Fruit fly (Drosophila melanogaster) whole organism, embryonic: Measurements from ENCODE around the gene tst.
A peak's percentile ranks its signal among the peaks of the same experiment; 100 is the strongest.

ENCODE experiments used
- Atf3 ChIP-seq: fragments of 200-800 bp; sonication (Bioruptor generic); optimal IDR thresholded peaks from 3 replicates; lab custom pipeline; 2016; ENCODE audit warnings: missing biosample characterization, missing genetic modification characterization
- B-H2 ChIP-seq: fragments of 200-800 bp; sonication (Bioruptor generic); optimal IDR thresholded peaks from 2 replicates; lab custom pipeline; 2018; ENCODE audit warnings: missing biosample characterization, mild to moderate bottlenecking, missing genetic modification characterization
- Bgb ChIP-seq: fragments of 200-800 bp; sonication (Bioruptor generic); IDR thresholded peaks from 2 replicates; pipeline ENCODE4 v1.3.6; 2022; ENCODE audit warnings: missing biosample characterization, missing genetic modification characterization; ENCODE audit not compliant: partially characterized antibody
- CG10267 ChIP-seq: fragments of 200-800 bp; sonication (Bioruptor generic); optimal IDR thresholded peaks from 2 replicates; lab custom pipeline; 2018; ENCODE audit warnings: missing biosample characterization, mild to moderate bottlenecking, missing genetic modification characterization, moderate library complexity
- CG13624 ChIP-seq: fragments of 200-800 bp; sonication (Bioruptor generic); optimal IDR thresholded peaks from 2 replicates; lab custom pipeline; 2016; ENCODE audit warnings: missing biosample characterization, missing genetic modification characterization
- CG1603 ChIP-seq: fragments of 200-800 bp; sonication (Bioruptor generic); optimal IDR thresholded peaks from 2 replicates; lab custom pipeline; 2019; ENCODE audit warnings: missing biosample characterization, mild to moderate bottlenecking, missing genetic modification characterization, moderate library complexity
- CG2202 ChIP-seq: fragments of 200-800 bp; sonication (Bioruptor generic); optimal IDR thresholded peaks from 2 replicates; lab custom pipeline; 2018; ENCODE audit warnings: missing biosample characterization, mild to moderate bottlenecking, missing genetic modification characterization
- CG3281 ChIP-seq: fragments of 200-800 bp; sonication (Bioruptor generic); optimal IDR thresholded peaks from 3 replicates; lab custom pipeline; 2017; ENCODE audit warnings: missing biosample characterization, mild to moderate bottlenecking, missing genetic modification characterization
- CG34376 ChIP-seq: fragments of 200-800 bp; sonication (Bioruptor generic); optimal IDR thresholded peaks from 2 replicates; lab custom pipeline; 2018; ENCODE audit warnings: missing biosample characterization, mild to moderate bottlenecking, missing genetic modification characterization
- CG6683 ChIP-seq: fragments of 200-800 bp; sonication (Bioruptor generic); optimal IDR thresholded peaks from 2 replicates; lab custom pipeline; 2017; ENCODE audit warnings: missing biosample characterization, mild to moderate bottlenecking, missing genetic modification characterization, missing genetic modification reagents
- CG6791 ChIP-seq: fragments of 200-800 bp; sonication (Bioruptor generic); IDR thresholded peaks from 3 replicates; pipeline ENCODE4 v1.3.6; 2022; ENCODE audit warnings: missing biosample characterization, missing genetic modification characterization; ENCODE audit not compliant: partially characterized antibody
- Camta ChIP-seq: fragments of 200-800 bp; sonication (Bioruptor generic); optimal IDR thresholded peaks from 2 replicates; lab custom pipeline; 2016; ENCODE audit warnings: missing biosample characterization, missing genetic modification characterization
- Dfd ChIP-seq, 2 experiments: fragments of >200 bp; optimal IDR thresholded peaks; 2 replicates each; lab custom pipeline; 2017; ENCODE audit warnings: missing biosample characterization in 2 of 2, missing genetic modification characterization in 2 of 2
- Dll ChIP-seq: fragments of 200-800 bp; sonication (Bioruptor generic); IDR thresholded peaks from 4 replicates; pipeline ENCODE4 v1.3.6; 2022; ENCODE audit warnings: missing biosample characterization, missing genetic modification characterization; ENCODE audit not compliant: partially characterized antibody
- Fer3 ChIP-seq: fragments of 200-800 bp; sonication (Bioruptor generic); optimal IDR thresholded peaks from 2 replicates; lab custom pipeline; 2018; ENCODE audit warnings: missing biosample characterization, mild to moderate bottlenecking, missing genetic modification characterization, moderate library complexity
- HLH54F ChIP-seq: fragments of 200-800 bp; sonication (Bioruptor generic); optimal IDR thresholded peaks from 3 replicates; lab custom pipeline; 2016; ENCODE audit warnings: missing biosample characterization, missing genetic modification characterization
- Hmr ChIP-seq: fragments of 200-800 bp; sonication (Bioruptor generic); optimal IDR thresholded peaks from 3 replicates; lab custom pipeline; 2017; ENCODE audit warnings: mild to moderate bottlenecking, missing biosample characterization, missing genetic modification reagents, missing genetic modification characterization
- Hr78 ChIP-seq, 2 experiments: fragments of 200-800 bp in 1 of 2; fragments of >200 bp in 1 of 2; sonication (Bioruptor generic) in 1 of 2; optimal IDR thresholded peaks; 2 replicates each; lab custom pipeline; 2017 to 2019; ENCODE audit warnings: missing biosample characterization in 2 of 2, missing genetic modification characterization in 2 of 2, mild to moderate bottlenecking in 1 of 2, moderate library complexity in 1 of 2
- Mad ChIP-seq: fragments of 200-800 bp; sonication (Bioruptor generic); optimal IDR thresholded peaks from 2 replicates; lab custom pipeline; 2016; ENCODE audit warnings: missing biosample characterization, missing genetic modification characterization
- Max ChIP-seq: fragments of 200-800 bp; sonication (Bioruptor generic); optimal IDR thresholded peaks from 2 replicates; lab custom pipeline; 2016; ENCODE audit warnings: missing biosample characterization, mild to moderate bottlenecking, missing genetic modification characterization
- Med ChIP-seq: fragments of 200-800 bp; sonication (Bioruptor generic); peaks from one replicate; lab custom pipeline; 2016; ENCODE audit warnings: missing biosample characterization, missing genetic modification characterization, mild to moderate bottlenecking, inconsistent platforms, moderate library complexity
- Myb ChIP-seq: fragments of 200-800 bp; sonication (Bioruptor generic); optimal IDR thresholded peaks from 2 replicates; lab custom pipeline; 2016; ENCODE audit warnings: missing biosample characterization, missing genetic modification characterization
- NFAT ChIP-seq: fragments of 200-800 bp; sonication (Bioruptor generic); IDR thresholded peaks from 2 replicates; pipeline ENCODE4 v1.3.6; 2022; ENCODE audit warnings: missing biosample characterization, missing genetic modification characterization
- Sox102F ChIP-seq: fragments of 200-800 bp; sonication (Bioruptor generic); optimal IDR thresholded peaks from 2 replicates; lab custom pipeline; 2018; ENCODE audit warnings: missing biosample characterization, mild to moderate bottlenecking, missing genetic modification characterization, moderate library complexity
- Sry-δ ChIP-seq: fragments of 200-800 bp; sonication (Bioruptor generic); optimal IDR thresholded peaks from 2 replicates; lab custom pipeline; 2016; ENCODE audit warnings: missing biosample characterization, missing genetic modification characterization
- amos ChIP-seq: fragments of 200-800 bp; sonication (Bioruptor generic); IDR thresholded peaks from 2 replicates; pipeline ENCODE4 v1.3.6; 2022; ENCODE audit warnings: missing biosample characterization, missing genetic modification characterization; ENCODE audit not compliant: partially characterized antibody
- bbx ChIP-seq: fragments of 200-800 bp; sonication (Bioruptor generic); IDR thresholded peaks from 2 replicates; pipeline ENCODE4 v1.3.6; 2022; ENCODE audit warnings: missing biosample characterization, missing genetic modification characterization; ENCODE audit not compliant: partially characterized antibody
- bcd ChIP-seq: fragments of 200-800 bp; sonication (Bioruptor generic); optimal IDR thresholded peaks from 2 replicates; lab custom pipeline; 2017; ENCODE audit warnings: missing biosample characterization, mild to moderate bottlenecking, missing genetic modification characterization
- bsh ChIP-seq, 2 experiments: fragments of 200-800 bp; sonication (Bioruptor generic); optimal IDR thresholded peaks; 2 replicates each; lab custom pipeline; 2017 to 2018; ENCODE audit warnings: mild to moderate bottlenecking in 2 of 2, missing biosample characterization in 2 of 2, missing genetic modification characterization in 2 of 2, moderate library complexity in 1 of 2
- dpn ChIP-seq, 2 experiments: fragments of 200-800 bp; sonication (Bioruptor generic); optimal IDR thresholded peaks; 3 replicates each; lab custom pipeline; 2016; ENCODE audit warnings: missing biosample characterization in 2 of 2, missing genetic modification characterization in 2 of 2
- en ChIP-seq: fragments of 200-800 bp; sonication (Bioruptor generic); optimal IDR thresholded peaks from 2 replicates; lab custom pipeline; 2016; ENCODE audit warnings: missing biosample characterization, missing genetic modification characterization
- esg ChIP-seq: fragments of 200-800 bp; sonication (Bioruptor generic); conservative IDR thresholded peaks from 2 replicates; pipeline ENCODE4 v1.3.6; 2022; ENCODE audit warnings: missing biosample characterization, missing genetic modification characterization
- exex ChIP-seq: fragments of 200-800 bp; sonication (Bioruptor generic); optimal IDR thresholded peaks from 4 replicates; lab custom pipeline; 2018; ENCODE audit warnings: missing biosample characterization, mild to moderate bottlenecking, missing genetic modification characterization, moderate library complexity
- ind ChIP-seq: fragments of 200-800 bp; sonication (Bioruptor generic); optimal IDR thresholded peaks from 3 replicates; lab custom pipeline; 2016; ENCODE audit warnings: missing biosample characterization, missing genetic modification characterization
- lab ChIP-seq: fragments of 200-800 bp; sonication (Bioruptor generic); optimal IDR thresholded peaks from 3 replicates; lab custom pipeline; 2017; ENCODE audit warnings: missing biosample characterization, missing genetic modification characterization, mild to moderate bottlenecking, moderate library complexity, missing genetic modification reagents
- luna ChIP-seq: fragments of 200-800 bp; sonication (Bioruptor generic); optimal IDR thresholded peaks from 2 replicates; lab custom pipeline; 2016; ENCODE audit warnings: missing biosample characterization, missing genetic modification characterization
- mam ChIP-seq: fragments of 200-800 bp; sonication (Bioruptor generic); optimal IDR thresholded peaks from 3 replicates; lab custom pipeline; 2016; ENCODE audit warnings: missing biosample characterization, missing genetic modification characterization
- nom ChIP-seq: fragments of 200-800 bp; sonication (Bioruptor generic); optimal IDR thresholded peaks from 2 replicates; lab custom pipeline; 2017; ENCODE audit warnings: missing biosample characterization, missing genetic modification characterization, mild to moderate bottlenecking, moderate library complexity, missing genetic modification reagents
- onecut ChIP-seq: fragments of 200-800 bp; sonication (Bioruptor generic); IDR thresholded peaks from 2 replicates; pipeline ENCODE4 v1.3.6; 2022; ENCODE audit warnings: missing biosample characterization, missing genetic modification characterization
- phol ChIP-seq: fragments of 200-800 bp; sonication (Bioruptor generic); optimal IDR thresholded peaks from 3 replicates; lab custom pipeline; 2018; ENCODE audit warnings: missing biosample characterization, mild to moderate bottlenecking, missing genetic modification characterization, moderate library complexity
- repo ChIP-seq: fragments of 200-800 bp; sonication (Bioruptor generic); optimal IDR thresholded peaks from 2 replicates; lab custom pipeline; 2016; ENCODE audit warnings: missing biosample characterization, missing genetic modification characterization
- rib ChIP-seq: fragments of 200-800 bp; sonication (Bioruptor generic); IDR thresholded peaks from 2 replicates; pipeline ENCODE4 v1.3.6; 2022; ENCODE audit warnings: missing biosample characterization, missing genetic modification characterization
- stwl ChIP-seq: fragments of 200-800 bp; sonication (Bioruptor generic); optimal IDR thresholded peaks from 3 replicates; lab custom pipeline; 2018; ENCODE audit warnings: missing biosample characterization, mild to moderate bottlenecking, missing genetic modification characterization, moderate library complexity
- tx ChIP-seq: fragments of 200-800 bp; sonication (Bioruptor generic); optimal IDR thresholded peaks from 2 replicates; lab custom pipeline; 2016; ENCODE audit warnings: missing biosample characterization, missing genetic modification characterization
- unc-4 ChIP-seq: fragments of 200-800 bp; sonication (Bioruptor generic); IDR thresholded peaks from 2 replicates; pipeline ENCODE4 v1.3.6; 2022; ENCODE audit warnings: missing biosample characterization, missing genetic modification characterization; ENCODE audit not compliant: partially characterized antibody
- vvl ChIP-seq: fragments of 200-800 bp; sonication (Bioruptor generic); IDR thresholded peaks from 2 replicates; pipeline ENCODE4 v1.3.6; 2022; ENCODE audit warnings: missing biosample characterization, missing genetic modification characterization
- wdn ChIP-seq: fragments of 200-800 bp; sonication (Bioruptor generic); IDR thresholded peaks from 2 replicates; pipeline ENCODE4 v1.3.6; 2022; ENCODE audit warnings: missing biosample characterization, missing genetic modification characterization

Gene tst

dm6 chr3R:23763622-23764273 is 8.9 kb downstream of the tst start, which contains the start of gene Lsd-1 (continued):
- TF ChIP-seq wdn (GFP tag; lab: Robert Waterston, UW) = no peak
- no peak for TF ChIP-seq CG6683 (GFP tag; lab: Kevin White, UChicago)
- TF ChIP-seq Fer3 = no peak
- no peak for TF ChIP-seq Med (GFP tag; lab: Kevin White, UChicago)
- TF ChIP-seq bsh (GFP tag; optimal IDR thresholded peaks at IDR 0.05; lab: Kevin White, UChicago) = peak in 1 of 2 experiments; percentile 52
- TF ChIP-seq Atf3 (GFP tag; lab: Kevin White, UChicago) = no peak
- TF ChIP-seq exex (tag; lab: Kevin White, UChicago) = peak; percentile 3
- TF ChIP-seq nom (GFP tag; lab: Kevin White, UChicago) = peak; percentile 84
- no peak for TF ChIP-seq NFAT (GFP tag; lab: Robert Waterston, UW)
- TF ChIP-seq tx (GFP tag; lab: Kevin White, UChicago) = no peak
- TF ChIP-seq Dfd (GFP tag; optimal IDR thresholded peaks at IDR 0.05; lab: Kevin White, UChicago) = no peak
- peak; percentile 83 for TF ChIP-seq CG34376 (GFP tag; lab: Kevin White, UChicago)
- no peak for TF ChIP-seq HLH54F (GFP tag; lab: Kevin White, UChicago)
- TF ChIP-seq Hr78 (GFP tag; optimal IDR thresholded peaks at IDR 0.05; lab: Kevin White, UChicago) = peak in 1 of 2 experiments; percentile 53
- TF ChIP-seq esg (GFP tag; lab: Robert Waterston, UW) = no peak

dm6 chr3R:23763015-23763414 is 9.6 kb downstream of the tst start, which contains the start of gene udt:
udt (minus strand) TSS chr3R:23763263.
- no peak for TF ChIP-seq Sox102F
- TF ChIP-seq vvl (GFP tag; lab: Robert Waterston, UW) = peak; percentile 27; the same call in 1 of the 2 replicates
- peak; percentile 34; the same call in 1 of the 2 replicates for TF ChIP-seq rib
- peak; percentile 53 for TF ChIP-seq CG1603 (tag; lab: Kevin White, UChicago)
- TF ChIP-seq CG13624 (GFP tag; lab: Kevin White, UChicago) = peak; percentile 4
- TF ChIP-seq unc-4 (GFP tag; lab: Robert Waterston, UW) = no peak
- TF ChIP-seq lab = peak; percentile 29
- TF ChIP-seq Dll (GFP tag; lab: Robert Waterston, UW) = peak; percentile 44; the same call in 1 of the 4 replicates
- TF ChIP-seq amos (GFP tag; lab: Robert Waterston, UW) = peak; percentile 8; the same call in 1 of the 2 replicates
- peak in 1 of 2 experiments; percentile 13 for TF ChIP-seq dpn (GFP tag; optimal IDR thresholded peaks at IDR 0.05; lab: Kevin White, UChicago)
- peak; percentile 66 for TF ChIP-seq bcd
- TF ChIP-seq Mad (GFP tag; lab: Kevin White, UChicago) = peak; percentile 29
- TF ChIP-seq CG6791 (GFP tag; lab: Robert Waterston, UW) = 0 out of 3 replicates have a peak, but pooled peaks have one; percentile 42
- no peak for TF ChIP-seq repo
- TF ChIP-seq Sry-δ (GFP tag; lab: Kevin White, UChicago) = peak; percentile 10
- TF ChIP-seq onecut (GFP tag; lab: Robert Waterston, UW) = peak; percentile 15; the same call in 1 of the 2 replicates
- peak; percentile 35 for TF ChIP-seq Camta (GFP tag; lab: Kevin White, UChicago)
- TF ChIP-seq ind = peak; percentile 14
- TF ChIP-seq phol = peak; percentile 20
- TF ChIP-seq Myb (GFP tag; lab: Kevin White, UChicago) = peak; percentile 86
- TF ChIP-seq en (GFP tag; lab: Kevin White, UChicago) = no peak
- peak; percentile 23 for TF ChIP-seq B-H2
- TF ChIP-seq mam (GFP tag; lab: Kevin White, UChicago) = peak; percentile 43
- peak; percentile 86 for TF ChIP-seq stwl
- TF ChIP-seq luna = peak; percentile 4
- TF ChIP-seq CG10267 = peak; percentile 94
- no peak for TF ChIP-seq CG2202 (tag; lab: Kevin White, UChicago)
- no peak for TF ChIP-seq Hmr (GFP tag; lab: Kevin White, UChicago)
- no peak for TF ChIP-seq CG3281 (GFP tag; lab: Kevin White, UChicago)
- peak; percentile 4 for TF ChIP-seq Max
- peak; percentile 8; the same call in 1 of the 2 replicates for TF ChIP-seq Bgb (GFP tag; lab: Robert Waterston, UW)
- peak; percentile 20; the same call in 1 of the 2 replicates for TF ChIP-seq bbx (GFP tag; lab: Robert Waterston, UW)
